Worm (Caenorhabditis elegans) whole organism, L3 larva: ENCODE measurements around the gene C35A5.4.

Experiments
- R02D3.7 ChIP-seq: fragments of 150-350 bp; optimal IDR thresholded peaks from 2 replicates; lab custom pipeline; 2014; ENCODE audit warnings: missing biosample characterization, missing genetic modification characterization
- ZK546.5 ChIP-seq: sonication (generic microtip); optimal IDR thresholded peaks from 2 replicates; lab custom pipeline; 2017; ENCODE audit warnings: missing biosample characterization, missing genetic modification characterization
- aly-2 ChIP-seq: fragments of 150-350 bp; optimal IDR thresholded peaks from 2 replicates; lab custom pipeline; 2014; ENCODE audit warnings: missing biosample characterization, missing genetic modification characterization
- ama-1 ChIP-seq: fragments of 150-350 bp; optimal IDR thresholded peaks from 2 replicates; lab custom pipeline; 2018
- ceh-16 ChIP-seq: sonication (generic microtip); optimal IDR thresholded peaks from 2 replicates; lab custom pipeline; 2017; ENCODE audit warnings: missing biosample characterization, missing genetic modification characterization
- ceh-28 ChIP-seq: fragments of 150-350 bp; optimal IDR thresholded peaks from 2 replicates; lab custom pipeline; 2014; ENCODE audit warnings: missing biosample characterization, missing genetic modification reagents, missing genetic modification characterization
- ceh-82 ChIP-seq: fragments of 150-350 bp; optimal IDR thresholded peaks from 2 replicates; lab custom pipeline; 2014; ENCODE audit warnings: missing biosample characterization, missing genetic modification characterization
- daf-12 ChIP-seq: fragments of 150-350 bp; optimal IDR thresholded peaks from 2 replicates; lab custom pipeline; 2014; ENCODE audit warnings: missing biosample characterization, missing genetic modification reagents, missing genetic modification characterization
- egl-27 ChIP-seq: sonication (generic microtip); optimal IDR thresholded peaks from 4 replicates; lab custom pipeline; 2017; ENCODE audit warnings: missing biosample characterization, missing genetic modification reagents, missing genetic modification characterization
- egl-5 ChIP-seq: fragments of 150-350 bp; optimal IDR thresholded peaks from 2 replicates; lab custom pipeline; 2017; ENCODE audit warnings: missing biosample characterization, missing genetic modification reagents, missing genetic modification characterization, inconsistent platforms
- elt-1 ChIP-seq: fragments of 150-350 bp; optimal IDR thresholded peaks from 2 replicates; lab custom pipeline; 2014; ENCODE audit warnings: missing biosample characterization, missing genetic modification characterization
- elt-2 ChIP-seq: sonication (generic microtip); optimal IDR thresholded peaks from 2 replicates; lab custom pipeline; 2016; ENCODE audit warnings: missing genetic modification reagents, mild to moderate bottlenecking, missing genetic modification characterization, missing compliant biosample characterization
- elt-3 ChIP-seq, 3 experiments: fragments of 150-350 bp in 1 of 3; sonication (generic microtip) in 2 of 3; optimal IDR thresholded peaks; 2 replicates in 2 of 3; 4 replicates in 1 of 3; lab custom pipeline; 2014 to 2017; ENCODE audit warnings: missing biosample characterization in 3 of 3, missing genetic modification characterization in 3 of 3
- fkh-10 ChIP-seq: sonication (generic microtip); optimal IDR thresholded peaks from 2 replicates; lab custom pipeline; 2017; ENCODE audit warnings: missing biosample characterization, missing genetic modification reagents, missing genetic modification characterization
- fos-1 ChIP-seq: fragments of 150-350 bp; optimal IDR thresholded peaks from 2 replicates; lab custom pipeline; 2014; ENCODE audit warnings: missing biosample characterization, missing genetic modification characterization
- hmg-11 ChIP-seq: sonication (generic microtip); optimal IDR thresholded peaks from 2 replicates; lab custom pipeline; 2016; ENCODE audit warnings: missing genetic modification characterization, missing compliant biosample characterization
- jun-1 ChIP-seq: fragments of 150-350 bp; optimal IDR thresholded peaks from 2 replicates; lab custom pipeline; 2014; ENCODE audit warnings: missing biosample characterization, missing genetic modification reagents, missing genetic modification characterization
- lin-15B ChIP-seq: fragments of 150-350 bp; optimal IDR thresholded peaks from 2 replicates; lab custom pipeline; 2014; ENCODE audit warnings: missing biosample characterization, missing genetic modification characterization
- lin-39 ChIP-seq: fragments of 150-350 bp; optimal IDR thresholded peaks from 2 replicates; lab custom pipeline; 2018; ENCODE audit warnings: missing biosample characterization, missing genetic modification reagents, missing genetic modification characterization
- lsy-12 ChIP-seq: sonication (generic microtip); optimal IDR thresholded peaks from 2 replicates; lab custom pipeline; 2016; ENCODE audit warnings: mild to moderate bottlenecking, missing genetic modification characterization, missing compliant biosample characterization
- mdl-1 ChIP-seq: fragments of 150-350 bp; optimal IDR thresholded peaks from 2 replicates; lab custom pipeline; 2014; ENCODE audit warnings: missing biosample characterization, missing genetic modification characterization
- mml-1 ChIP-seq: fragments of 150-350 bp; sonication (generic microtip); optimal IDR thresholded peaks from 3 replicates; lab custom pipeline; 2014; ENCODE audit warnings: missing biosample characterization, missing genetic modification characterization
- nhr-11 ChIP-seq: fragments of 150-350 bp; optimal IDR thresholded peaks from 2 replicates; lab custom pipeline; 2014; ENCODE audit warnings: missing biosample characterization, missing genetic modification characterization
- nhr-12 ChIP-seq: fragments of 150-350 bp; optimal IDR thresholded peaks from 2 replicates; lab custom pipeline; 2014; ENCODE audit warnings: missing biosample characterization, missing genetic modification characterization
- nhr-23 ChIP-seq: fragments of 150-350 bp; optimal IDR thresholded peaks from 2 replicates; lab custom pipeline; 2014; ENCODE audit warnings: missing biosample characterization, missing genetic modification reagents, missing genetic modification characterization
- nhr-25 ChIP-seq: sonication (generic microtip); optimal IDR thresholded peaks from 2 replicates; lab custom pipeline; 2017; ENCODE audit warnings: missing biosample characterization, missing genetic modification characterization
- nhr-28 ChIP-seq: fragments of 150-350 bp; optimal IDR thresholded peaks from 2 replicates; lab custom pipeline; 2014; ENCODE audit warnings: missing biosample characterization, missing genetic modification characterization
- nhr-67 ChIP-seq: fragments of 150-350 bp; optimal IDR thresholded peaks from 2 replicates; lab custom pipeline; 2014; ENCODE audit warnings: missing biosample characterization, missing genetic modification characterization
- nhr-76 ChIP-seq: fragments of 150-350 bp; sonication (generic microtip); optimal IDR thresholded peaks from 5 replicates; lab custom pipeline; 2014; ENCODE audit warnings: missing biosample characterization, missing genetic modification characterization
- nhr-77 ChIP-seq: fragments of 150-350 bp; optimal IDR thresholded peaks from 2 replicates; lab custom pipeline; 2014; ENCODE audit warnings: missing biosample characterization, missing genetic modification characterization
- pha-4 ChIP-seq: fragments of 150-350 bp; optimal IDR thresholded peaks from 2 replicates; lab custom pipeline; 2014; ENCODE audit warnings: missing biosample characterization, missing genetic modification reagents, missing genetic modification characterization
- pqm-1 ChIP-seq: fragments of 150-350 bp; optimal IDR thresholded peaks from 2 replicates; lab custom pipeline; 2017; ENCODE audit warnings: missing biosample characterization, missing genetic modification characterization, inconsistent platforms
- sea-2 ChIP-seq: fragments of 150-350 bp; sonication (generic microtip); optimal IDR thresholded peaks from 4 replicates; lab custom pipeline; 2014; ENCODE audit warnings: missing biosample characterization, missing genetic modification reagents, missing genetic modification characterization
- skn-1 ChIP-seq: fragments of 150-350 bp; optimal IDR thresholded peaks from 2 replicates; lab custom pipeline; 2014; ENCODE audit warnings: missing biosample characterization, missing genetic modification characterization
- snpc-4 ChIP-seq: fragments of 150-350 bp; optimal IDR thresholded peaks from 2 replicates; lab custom pipeline; 2014; ENCODE audit warnings: missing biosample characterization, missing genetic modification characterization
- zag-1 ChIP-seq: fragments of 150-350 bp; optimal IDR thresholded peaks from 2 replicates; lab custom pipeline; 2014; ENCODE audit warnings: missing biosample characterization, missing genetic modification characterization
- ztf-11 ChIP-seq: fragments of 150-350 bp; optimal IDR thresholded peaks from 2 replicates; lab custom pipeline; 2014; ENCODE audit warnings: missing biosample characterization, missing genetic modification characterization
- ztf-4 ChIP-seq: fragments of 150-350 bp; optimal IDR thresholded peaks from 2 replicates; lab custom pipeline; 2014; ENCODE audit warnings: missing biosample characterization, missing genetic modification characterization

C35A5.4 gene

DNA sequence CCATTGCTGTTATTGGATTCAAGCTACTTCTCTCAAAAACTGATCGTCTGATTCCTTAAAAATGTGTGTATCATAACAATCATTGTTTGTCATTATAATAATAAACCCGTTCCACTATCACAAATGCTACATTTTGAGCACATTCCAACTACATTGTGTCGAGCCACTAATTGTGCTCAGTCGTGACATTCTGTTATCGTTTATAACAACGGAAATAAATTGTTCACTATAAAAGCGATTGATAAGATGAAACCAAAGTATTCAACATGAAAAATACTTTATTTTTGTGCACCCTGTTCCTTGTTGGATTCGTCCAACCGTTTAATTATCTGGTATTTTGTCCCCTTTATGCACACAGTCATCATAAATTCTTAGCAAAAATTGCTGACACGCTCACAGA is 3.7 kb upstream of the C35A5.4 start, which contains the start of gene ugt-33:
Gene ugt-33 (plus strand): TSS at position 260 of the 400 bp plus-strand sequence.
- TF ChIP-seq fos-1 (tag; lab: Kevin White, UChicago), result no peak
- TF ChIP-seq pqm-1, result peak; percentile 83
- no peak for TF ChIP-seq snpc-4 (tag; lab: Kevin White, UChicago)
- no peak for TF ChIP-seq nhr-11
- no peak for TF ChIP-seq skn-1 (tag; lab: Kevin White, UChicago)
- peak; percentile 76 for TF ChIP-seq elt-2

DNA sequence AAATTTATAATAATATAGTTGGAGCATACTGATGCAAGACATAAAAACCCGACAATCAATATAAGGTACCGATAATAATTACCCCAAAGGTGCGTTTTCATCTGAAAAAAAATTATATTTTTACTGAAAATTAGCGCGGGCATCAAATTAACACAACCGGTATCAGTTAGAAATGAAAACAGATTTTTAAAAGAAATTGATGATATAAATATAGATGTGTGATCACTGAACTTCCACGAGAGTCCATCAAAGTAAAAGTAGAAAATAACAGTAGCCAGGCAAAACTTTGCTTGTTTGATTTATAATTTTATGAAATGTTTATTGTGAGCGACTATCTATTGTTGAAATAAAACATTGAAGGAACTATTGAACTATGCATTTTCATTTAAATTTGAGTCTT is 4.5 kb downstream of the C35A5.4 start, which contains the start of gene C35A5.3:
Gene C35A5.3 (minus strand): TSS at position 101 of the 400 bp plus-strand sequence.
- TF ChIP-seq nhr-28 (tag; lab: Kevin White, UChicago) (no peak), ceh-82 (tag; lab: Kevin White, UChicago) (no peak), ceh-28 (tag; lab: Kevin White, UChicago) (no peak), ama-1 (no peak), daf-12 (tag; lab: Kevin White, UChicago) (no peak), fkh-10 (no peak), R02D3.7 (no peak), hmg-11 (tag; lab: Kevin White, UChicago) (no peak), pha-4 (no peak), nhr-77 (no peak), aly-2 (no peak), elt-3 (tag; optimal IDR thresholded peaks at IDR 0.05; lab: Kevin White, UChicago) (no peak), nhr-11 (no peak), egl-5 (tag; lab: Kevin White, UChicago) (no peak), nhr-12 (tag; lab: Kevin White, UChicago) (no peak), mdl-1 (no peak)

DNA sequence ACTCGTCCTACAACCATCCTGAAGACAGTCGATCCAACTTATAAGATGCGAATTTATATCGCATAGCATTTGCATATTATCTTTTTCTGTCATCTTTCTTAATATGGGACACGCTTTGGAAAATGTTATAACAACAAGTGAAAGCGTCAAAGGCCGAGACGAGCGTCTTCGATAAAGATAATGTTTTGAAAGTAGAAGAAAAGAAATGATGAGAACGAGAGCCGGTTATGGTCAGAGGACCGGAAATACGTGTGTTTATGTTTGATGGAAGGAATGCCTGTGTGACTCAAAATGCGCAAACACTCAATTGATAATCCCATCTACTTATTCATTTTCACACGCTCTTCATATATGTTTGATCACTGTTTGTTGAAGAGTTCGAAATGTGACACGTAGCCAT is 6.2 kb downstream of the C35A5.4 start, which contains the start of gene C35A5.11:
Gene C35A5.11 (minus strand): TSS at position 101 of the 400 bp plus-strand sequence.
- TF ChIP-seq aly-2 (no peak), nhr-23 (tag; lab: Kevin White, UChicago) (peak; percentile 45)

DNA sequence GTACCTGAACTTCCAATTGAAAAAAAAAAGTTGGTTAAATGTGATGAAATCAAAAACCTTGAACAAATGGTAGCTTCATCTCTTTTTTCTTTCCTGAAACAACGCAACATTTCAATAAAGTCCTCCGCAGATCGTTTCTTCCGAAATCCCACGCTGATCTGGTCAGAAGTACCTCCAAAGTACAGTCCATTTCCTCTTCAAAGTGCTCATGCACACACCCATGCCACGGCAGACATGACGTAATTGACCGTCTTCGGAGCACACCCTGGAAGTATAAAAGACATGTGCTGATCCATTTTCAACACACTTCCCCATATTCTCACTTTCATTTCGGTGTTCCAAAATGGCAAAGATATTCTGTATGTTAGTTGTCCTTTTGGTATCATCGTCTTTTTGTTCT is 7.1 kb downstream of the C35A5.4 start, which contains the start of gene C35A5.10:
Gene C35A5.10 (plus strand): TSS at position 301 of the 400 bp plus-strand sequence.
- TF ChIP-seq egl-27 (tag; lab: Kevin White, UChicago) (no peak), ceh-28 (tag; lab: Kevin White, UChicago) (no peak), pqm-1 (no peak), ztf-4 (no peak), ceh-16 (tag; lab: Kevin White, UChicago) (no peak), elt-3 (tag; optimal IDR thresholded peaks at IDR 0.05; lab: Kevin White, UChicago) (no peak), sea-2 (GFP tag; lab: Kevin White, UChicago) (no peak), elt-1 (no peak), ZK546.5 (tag; lab: Kevin White, UChicago) (no peak)

DNA sequence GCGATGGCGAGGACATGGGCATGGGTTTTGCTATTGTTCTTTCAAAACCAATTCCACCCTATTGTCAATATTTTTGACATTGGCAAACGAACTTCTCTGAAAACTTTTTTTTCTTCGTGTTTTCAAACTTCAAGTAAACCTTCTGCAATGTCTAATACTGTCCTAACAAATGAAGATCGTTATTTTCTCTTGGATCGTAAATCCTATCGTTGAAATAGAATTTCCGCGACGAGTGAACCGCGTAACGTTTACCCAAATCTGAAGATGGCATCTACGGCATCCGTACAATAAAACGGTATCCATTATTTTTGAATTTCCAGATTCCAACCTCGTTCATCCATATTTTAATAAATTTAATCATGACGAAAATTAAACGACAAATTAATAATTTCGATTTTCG is 8.7 kb downstream of the C35A5.4 start, which contains the start of gene C35A5.5:
Gene C35A5.5 (plus strand): TSS at position 301 of the 400 bp plus-strand sequence.
- TF ChIP-seq mdl-1 (no peak), nhr-28 (tag; lab: Kevin White, UChicago) (no peak)

DNA sequence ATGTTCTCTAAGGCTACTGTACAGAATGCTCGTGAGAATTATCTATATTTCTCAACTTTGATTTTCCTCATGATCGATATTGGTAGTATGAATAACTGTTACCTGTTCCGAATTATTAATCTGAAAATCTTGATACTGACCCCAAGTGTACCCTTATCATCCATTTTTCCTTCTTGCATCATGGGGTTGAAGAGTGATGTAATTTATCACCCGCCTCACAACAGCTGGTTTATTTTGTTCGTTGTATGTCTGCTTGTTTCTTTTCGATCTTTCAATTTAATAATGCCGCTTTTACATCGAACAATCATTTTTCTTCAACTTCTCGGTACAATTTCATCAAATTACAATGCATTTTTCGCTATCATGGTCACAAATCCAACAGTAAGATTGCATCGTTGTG is 12.0 kb downstream of the C35A5.4 start, which contains the start of gene C35A5.6:
Gene C35A5.6 (plus strand): TSS at position 283 of the 400 bp plus-strand sequence.
- TF ChIP-seq sea-2 (GFP tag; lab: Kevin White, UChicago) (no peak), ceh-82 (tag; lab: Kevin White, UChicago) (no peak), mml-1 (tag; lab: Kevin White, UChicago) (no peak)

DNA sequence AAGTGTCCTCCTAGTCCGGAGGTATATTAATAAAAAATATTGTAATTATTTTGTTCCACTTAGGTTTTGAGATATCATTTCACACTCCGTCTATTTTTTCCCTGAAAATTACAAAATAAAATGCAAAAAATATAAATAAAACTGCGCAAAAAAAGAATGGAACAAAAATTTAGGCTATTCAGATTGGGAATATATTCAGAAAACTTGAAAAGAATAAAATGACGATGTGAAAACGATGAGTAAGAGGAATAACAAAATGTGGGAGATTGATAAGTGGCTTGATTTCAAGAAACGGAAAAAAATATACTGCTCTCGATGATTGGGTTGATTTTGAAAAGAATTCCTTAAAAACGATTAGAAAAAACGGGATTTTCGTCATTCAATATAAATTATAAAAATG is 17.4 kb downstream of the C35A5.4 start, which contains the start of gene dmsr-8:
Gene dmsr-8 (minus strand): TSS at position 101 of the 400 bp plus-strand sequence.
- TF ChIP-seq lsy-12 (tag; lab: Kevin White, UChicago) (no peak), elt-3 (tag; optimal IDR thresholded peaks at IDR 0.05; lab: Kevin White, UChicago) (no peak), nhr-25 (tag; lab: Kevin White, UChicago) (no peak), ceh-16 (tag; lab: Kevin White, UChicago) (no peak), nhr-11 (no peak), snpc-4 (tag; lab: Kevin White, UChicago) (no peak), lin-15B (tag; lab: Kevin White, UChicago) (no peak), nhr-28 (tag; lab: Kevin White, UChicago) (no peak), ztf-11 (no peak), ZK546.5 (tag; lab: Kevin White, UChicago) (no peak), jun-1 (no peak), daf-12 (tag; lab: Kevin White, UChicago) (no peak), lin-39 (tag; lab: Kevin White, UChicago) (no peak), zag-1 (tag; lab: Kevin White, UChicago) (no peak), nhr-67 (no peak), nhr-76 (tag; lab: Kevin White, UChicago) (no peak), egl-5 (tag; lab: Kevin White, UChicago) (no peak)
